Worm (Caenorhabditis elegans): ENCODE data around the gene Y46G5A.20.

Y46G5A.20 gene

DNA sequence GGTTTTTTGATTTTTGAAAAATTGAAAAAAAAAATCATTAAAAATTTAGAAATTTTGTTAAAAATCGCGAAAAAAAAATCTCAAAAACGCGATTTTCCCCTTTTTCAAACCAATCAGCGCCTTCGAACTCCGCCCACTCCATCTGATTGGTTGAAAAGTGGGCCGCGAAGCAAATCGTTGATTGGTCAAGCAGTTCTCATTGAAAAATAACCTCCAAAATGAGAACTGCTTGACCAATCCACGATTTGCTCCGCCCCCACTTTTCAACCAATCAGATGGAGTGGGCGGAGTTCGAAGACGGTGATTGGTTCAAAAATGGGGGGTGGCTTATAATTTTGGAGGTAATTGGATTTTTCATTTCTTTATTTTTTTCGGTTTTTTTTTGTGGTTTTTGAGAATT, 20.4 kb upstream of the Y46G5A.20 start:
- TF ChIP-seq gmeb-1 (tag; optimal IDR thresholded peaks at IDR 0.05) (no peak), sma-3 (GFP tag; optimal IDR thresholded peaks at IDR 0.05) (no peak), nhr-237 (tag; optimal IDR thresholded peaks at IDR 0.05) (no peak), lin-39 (tag; optimal IDR thresholded peaks at IDR 0.05) (no peak), ztf-1 (GFP tag; conservative IDR thresholded peaks at IDR 0.05) (no peak), mbf-1 (tag; optimal IDR thresholded peaks at IDR 0.05) (no peak)

DNA sequence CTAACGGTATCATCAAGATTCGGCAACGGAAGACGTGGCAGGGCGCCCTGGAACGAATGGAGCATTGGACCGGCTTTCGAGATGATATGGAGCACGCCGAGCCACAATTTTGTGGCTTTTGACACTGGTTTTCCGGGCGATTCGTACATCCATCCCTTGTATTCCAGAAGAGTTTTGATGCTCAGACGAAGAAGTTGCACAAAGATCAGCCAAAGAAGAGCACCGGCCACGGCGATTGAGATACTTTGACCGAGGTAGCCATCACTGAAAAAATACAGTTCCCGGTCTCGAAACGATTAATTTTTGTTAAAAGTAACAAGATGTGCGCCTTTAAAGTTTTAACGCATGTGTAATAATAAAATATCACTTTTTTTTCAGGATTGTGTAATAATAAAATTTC, 15.6 kb upstream of the Y46G5A.20 start:
- TF ChIP-seq ztf-4 (tag; optimal IDR thresholded peaks at IDR 0.05) (peak; percentile 18), ceh-16 (tag; optimal IDR thresholded peaks at IDR 0.05) (no peak), nhr-23 (tag; optimal IDR thresholded peaks at IDR 0.05) (no peak)

DNA sequence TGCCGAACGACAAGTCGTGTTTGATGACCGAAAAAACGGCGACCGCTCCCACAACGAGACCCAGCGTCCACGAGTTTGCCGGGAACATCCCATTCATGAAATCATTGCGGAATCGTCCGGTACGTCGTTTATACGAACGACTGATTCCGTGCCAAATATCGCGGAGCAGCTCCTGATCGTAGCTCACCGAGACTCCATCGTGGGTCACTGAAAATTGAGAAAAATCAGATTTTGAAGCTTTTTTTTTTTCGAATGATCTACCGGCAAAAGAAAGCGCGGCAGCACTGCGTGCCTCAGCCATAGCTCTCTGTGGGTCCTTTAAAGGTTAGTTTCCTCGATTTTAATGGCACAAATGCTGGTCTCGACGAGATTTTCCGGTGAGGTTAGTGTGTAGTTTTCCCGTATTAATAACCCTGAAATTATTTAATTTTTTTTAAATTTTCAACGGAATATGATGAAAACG, 14.7 kb upstream of the Y46G5A.20 start, which contains the start of gene cpt-1:
Gene cpt-1 (minus strand): TSS at position 413 of the 463 bp plus-strand sequence.
- no peak for TF ChIP-seq nhr-25 (tag; optimal IDR thresholded peaks at IDR 0.05)
- TF ChIP-seq F13H6.1 (tag; optimal IDR thresholded peaks at IDR 0.05), result no peak
- no peak for TF ChIP-seq egl-27 (tag; optimal IDR thresholded peaks at IDR 0.05)
- no peak for TF ChIP-seq mbf-1 (tag; optimal IDR thresholded peaks at IDR 0.05)
- TF ChIP-seq mab-5 (tag; optimal IDR thresholded peaks at IDR 0.05), result no peak
- TF ChIP-seq R02D3.7 (tag; optimal IDR thresholded peaks at IDR 0.05), result no peak
- no peak for TF ChIP-seq lin-39 (tag; optimal IDR thresholded peaks at IDR 0.05)
- no peak for TF ChIP-seq sma-3 (GFP tag; optimal IDR thresholded peaks at IDR 0.05)
- TF ChIP-seq ama-1 (optimal IDR thresholded peaks at IDR 0.05), result no peak
- TF ChIP-seq peb-1 (tag; optimal IDR thresholded peaks at IDR 0.05), result no peak
- no peak for TF ChIP-seq ZK546.5 (tag; optimal IDR thresholded peaks at IDR 0.05)

DNA sequence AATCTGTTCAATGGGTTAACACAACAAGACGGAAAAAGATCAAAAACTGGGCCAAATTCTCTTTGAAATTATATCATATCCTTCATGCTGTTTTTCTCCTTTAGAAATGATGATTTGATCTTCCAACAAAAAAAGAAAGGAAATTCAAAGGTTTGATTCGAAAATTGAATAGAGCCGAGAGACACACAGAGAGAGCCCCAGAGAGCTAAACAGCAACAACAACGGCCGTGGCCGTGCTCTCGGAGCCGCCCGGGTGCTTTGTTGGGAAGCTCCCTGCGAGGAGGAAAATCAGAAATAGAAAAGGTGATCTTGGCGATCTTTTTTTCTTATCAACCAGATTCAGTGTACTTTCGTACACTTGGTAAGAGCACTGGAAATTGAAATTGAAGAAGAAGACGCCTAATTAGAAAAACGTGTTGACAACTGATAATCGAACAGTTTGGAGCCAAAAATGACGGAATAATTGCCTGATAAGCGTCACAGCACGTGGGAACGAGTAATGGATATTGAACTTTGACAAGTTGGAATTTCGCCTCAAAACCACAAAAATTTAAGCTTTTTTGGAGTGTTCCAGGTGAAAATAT, 13.5 kb upstream of the Y46G5A.20 start:
- no peak for TF ChIP-seq nhr-237 (tag; optimal IDR thresholded peaks at IDR 0.05)
- TF ChIP-seq unc-55 (GFP tag; optimal IDR thresholded peaks at IDR 0.05), result no peak
- peak; percentile 25 for TF ChIP-seq lin-13 (GFP tag; optimal IDR thresholded peaks at IDR 0.05)
- peak; percentile 52 for TF ChIP-seq fos-1 (tag; optimal IDR thresholded peaks at IDR 0.05)
- no peak for TF ChIP-seq R02D3.7 (tag; optimal IDR thresholded peaks at IDR 0.05)
- TF ChIP-seq lsy-2 (tag; optimal IDR thresholded peaks at IDR 0.05), result peak in 1 of 2 experiments; percentile 26
- peak; percentile 61 for TF ChIP-seq crh-2 (tag; optimal IDR thresholded peaks at IDR 0.05)
- peak; percentile 50 for TF ChIP-seq sma-9 (GFP tag; optimal IDR thresholded peaks at IDR 0.05)
- no peak for TF ChIP-seq sma-9 (tag; optimal IDR thresholded peaks at IDR 0.05)
- no peak for TF ChIP-seq zag-1 (tag; optimal IDR thresholded peaks at IDR 0.05)
- no peak for TF ChIP-seq dmd-4 (tag; optimal IDR thresholded peaks at IDR 0.05)
- peak; percentile 30 for TF ChIP-seq C34F6.9 (tag; optimal IDR thresholded peaks at IDR 0.05)
- TF ChIP-seq mbf-1 (tag; optimal IDR thresholded peaks at IDR 0.05), result no peak
- peak; percentile 36 for TF ChIP-seq ama-1 (optimal IDR thresholded peaks at IDR 0.05)

DNA sequence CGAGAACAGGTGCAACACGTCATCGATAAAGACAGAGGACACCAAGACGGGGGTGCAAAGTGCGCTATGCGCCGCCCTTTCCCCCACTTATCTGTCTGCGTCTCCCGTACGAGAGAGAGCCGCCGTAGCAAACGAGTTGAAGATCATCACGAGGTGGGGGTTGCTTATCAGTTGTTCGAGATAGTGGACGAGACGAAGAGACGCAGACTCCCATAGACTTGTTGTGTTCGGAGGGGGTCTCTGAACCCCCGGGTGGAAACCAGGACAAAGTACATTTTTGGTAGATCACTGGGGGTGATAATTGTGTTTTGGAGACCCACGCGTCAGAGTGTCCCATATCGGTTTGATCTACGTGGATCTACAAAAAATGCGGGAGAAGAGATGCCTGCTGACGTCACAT, 12.0 kb upstream of the Y46G5A.20 start:
- TF ChIP-seq ztf-1 (GFP tag; conservative IDR thresholded peaks at IDR 0.05), result 0 out of 2 replicates have a peak, but pooled peaks have one; percentile 71
- TF ChIP-seq gmeb-1 (tag; optimal IDR thresholded peaks at IDR 0.05), result peak; percentile 77
- TF ChIP-seq nhr-12 (tag; optimal IDR thresholded peaks at IDR 0.05), result no peak
- peak; percentile 97 for TF ChIP-seq sma-9 (GFP tag; optimal IDR thresholded peaks at IDR 0.05)
- no peak for TF ChIP-seq sma-9 (tag; optimal IDR thresholded peaks at IDR 0.05)
- no peak for TF ChIP-seq peb-1 (tag; optimal IDR thresholded peaks at IDR 0.05)
- TF ChIP-seq nhr-6 (tag; optimal IDR thresholded peaks at IDR 0.05), result no peak
- peak; percentile 67 for TF ChIP-seq Y55F3AM.14 (GFP tag; optimal IDR thresholded peaks at IDR 0.05)
- TF ChIP-seq nhr-237 (tag; optimal IDR thresholded peaks at IDR 0.05), result peak; percentile 2
- TF ChIP-seq lsy-2 (tag; optimal IDR thresholded peaks at IDR 0.05), result peak in 1 of 2 experiments; percentile 80
- no peak for TF ChIP-seq skn-1 (tag; optimal IDR thresholded peaks at IDR 0.05)
- TF ChIP-seq snpc-4 (tag; optimal IDR thresholded peaks at IDR 0.05), result no peak
- no peak for TF ChIP-seq elt-3 (tag; optimal IDR thresholded peaks at IDR 0.05)
- TF ChIP-seq unc-55 (GFP tag; optimal IDR thresholded peaks at IDR 0.05), result no peak
- no peak for TF ChIP-seq nhr-11 (tag; optimal IDR thresholded peaks at IDR 0.05)
- peak; percentile 96 for TF ChIP-seq nhr-21 (tag; optimal IDR thresholded peaks at IDR 0.05)
- TF ChIP-seq ceh-16 (tag; optimal IDR thresholded peaks at IDR 0.05), result peak; percentile 57
- no peak for TF ChIP-seq mbf-1 (tag; optimal IDR thresholded peaks at IDR 0.05)
- no peak for TF ChIP-seq R02D3.7 (tag; optimal IDR thresholded peaks at IDR 0.05)
- TF ChIP-seq unc-62 (GFP tag; optimal IDR thresholded peaks at IDR 0.05), result no peak
- TF ChIP-seq ztf-11 (tag; optimal IDR thresholded peaks at IDR 0.05), result no peak
- TF ChIP-seq ZK546.5 (tag; optimal IDR thresholded peaks at IDR 0.05), result no peak
- peak; percentile 3 for TF ChIP-seq lin-13 (GFP tag; optimal IDR thresholded peaks at IDR 0.05)
- no peak for TF ChIP-seq ama-1 (optimal IDR thresholded peaks at IDR 0.05)
- peak; percentile 91 for TF ChIP-seq F13H6.1 (tag; optimal IDR thresholded peaks at IDR 0.05)
- TF ChIP-seq fos-1 (tag; optimal IDR thresholded peaks at IDR 0.05), result peak; percentile 53
- peak; percentile 54 for TF ChIP-seq C34F6.9 (tag; optimal IDR thresholded peaks at IDR 0.05)
- peak; percentile 91 for TF ChIP-seq nhr-25 (tag; optimal IDR thresholded peaks at IDR 0.05)
- TF ChIP-seq lin-11 (tag; optimal IDR thresholded peaks at IDR 0.05), result peak; percentile 15
- no peak for TF ChIP-seq nhr-23 (tag; optimal IDR thresholded peaks at IDR 0.05)
- TF ChIP-seq dmd-4 (tag; optimal IDR thresholded peaks at IDR 0.05), result no peak
- peak; percentile 92 for TF ChIP-seq ztf-4 (tag; optimal IDR thresholded peaks at IDR 0.05)
- TF ChIP-seq sem-4 (tag; optimal IDR thresholded peaks at IDR 0.05), result peak; percentile 43
- peak; percentile 73 to 80 for TF ChIP-seq mdl-1 (tag; optimal IDR thresholded peaks at IDR 0.05)
- no peak for TF ChIP-seq unc-39 (tag; optimal IDR thresholded peaks at IDR 0.05)
